Worm (Caenorhabditis elegans) whole organism, L4 larva: ENCODE measurements around the gene cyk-1.
A peak's percentile ranks its signal among the peaks of the same experiment; 100 is the strongest.

Source experiments
- gei-8 ChIP-seq: fragments of 200-800 bp; sonication (Bioruptor generic); optimal IDR thresholded peaks from 2 replicates; lab custom pipeline; 2018; ENCODE audit warnings: mild to moderate bottlenecking, missing genetic modification characterization, missing compliant biosample characterization
- lin-15B ChIP-seq: fragments of 150-350 bp; sonication (generic microtip); optimal IDR thresholded peaks from 3 replicates; lab custom pipeline; 2014; ENCODE audit warnings: missing biosample characterization, missing genetic modification characterization
- nhr-237 ChIP-seq: sonication (generic microtip); optimal IDR thresholded peaks from 2 replicates; lab custom pipeline; 2017; ENCODE audit warnings: missing biosample characterization, missing genetic modification characterization
- nhr-76 ChIP-seq: fragments of 150-350 bp; optimal IDR thresholded peaks from 2 replicates; lab custom pipeline; 2014; ENCODE audit warnings: missing biosample characterization, missing genetic modification characterization
- nhr-77 ChIP-seq: fragments of 150-350 bp; optimal IDR thresholded peaks from 2 replicates; lab custom pipeline; 2014; ENCODE audit warnings: missing biosample characterization, missing genetic modification characterization
- unc-39 ChIP-seq: sonication (generic microtip); optimal IDR thresholded peaks from 2 replicates; lab custom pipeline; 2017; ENCODE audit warnings: missing biosample characterization, missing genetic modification characterization
- zfp-2 ChIP-seq: sonication (generic microtip); optimal IDR thresholded peaks from 2 replicates; lab custom pipeline; 2016; ENCODE audit warnings: mild to moderate bottlenecking, missing genetic modification characterization, missing compliant biosample characterization

DNA sequence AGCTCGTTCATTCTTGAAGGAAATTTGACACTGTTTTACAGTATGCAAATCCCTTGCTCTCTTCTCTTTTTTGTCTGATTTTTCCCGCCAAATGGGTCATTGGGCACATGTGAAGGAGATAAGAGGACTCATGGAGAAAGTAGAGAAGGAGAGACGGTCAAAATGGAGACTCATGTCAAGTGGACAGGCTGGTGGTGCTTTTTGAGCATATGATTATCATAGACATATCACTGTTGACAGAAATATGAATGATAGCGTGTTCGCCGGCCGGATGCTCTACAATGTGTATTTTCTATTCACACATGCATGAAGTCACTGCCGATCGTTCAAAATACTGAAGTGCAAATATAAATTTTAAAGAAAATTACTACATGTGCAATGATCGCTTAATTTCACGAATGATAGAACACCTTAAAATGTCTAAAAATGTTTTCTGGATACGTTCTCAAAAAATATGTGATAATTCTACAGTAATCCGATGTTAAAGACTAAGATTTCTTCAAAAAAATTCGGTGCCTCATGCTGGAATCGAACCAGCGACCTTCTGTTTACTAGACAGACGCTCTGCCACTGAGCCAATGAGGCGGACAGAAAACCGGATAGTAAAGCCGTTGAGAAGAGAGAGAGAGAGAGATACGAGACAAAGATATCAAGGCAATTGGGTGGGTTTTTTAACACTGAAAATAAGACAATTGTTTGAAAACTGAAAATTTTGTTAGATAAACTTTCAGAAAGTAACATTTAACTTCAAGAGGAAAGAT lies 1.2 kb upstream of the cyk-1 start:
- peak; percentile 1 for TF ChIP-seq gei-8 (GFP tag; lab: Kevin White, UChicago)
- no peak for TF ChIP-seq lin-15B (tag; lab: Kevin White, UChicago)
- no peak for TF ChIP-seq nhr-237 (tag; lab: Kevin White, UChicago)
- TF ChIP-seq nhr-76 (tag; lab: Kevin White, UChicago) = no peak
- TF ChIP-seq unc-39 (tag; lab: Kevin White, UChicago) = no peak
- no peak for TF ChIP-seq nhr-77 (tag; lab: Kevin White, UChicago)
- no peak for TF ChIP-seq zfp-2
